Fruit fly (Drosophila melanogaster): ENCODE results near the gene CG4367.

Gene CG4367

DNA sequence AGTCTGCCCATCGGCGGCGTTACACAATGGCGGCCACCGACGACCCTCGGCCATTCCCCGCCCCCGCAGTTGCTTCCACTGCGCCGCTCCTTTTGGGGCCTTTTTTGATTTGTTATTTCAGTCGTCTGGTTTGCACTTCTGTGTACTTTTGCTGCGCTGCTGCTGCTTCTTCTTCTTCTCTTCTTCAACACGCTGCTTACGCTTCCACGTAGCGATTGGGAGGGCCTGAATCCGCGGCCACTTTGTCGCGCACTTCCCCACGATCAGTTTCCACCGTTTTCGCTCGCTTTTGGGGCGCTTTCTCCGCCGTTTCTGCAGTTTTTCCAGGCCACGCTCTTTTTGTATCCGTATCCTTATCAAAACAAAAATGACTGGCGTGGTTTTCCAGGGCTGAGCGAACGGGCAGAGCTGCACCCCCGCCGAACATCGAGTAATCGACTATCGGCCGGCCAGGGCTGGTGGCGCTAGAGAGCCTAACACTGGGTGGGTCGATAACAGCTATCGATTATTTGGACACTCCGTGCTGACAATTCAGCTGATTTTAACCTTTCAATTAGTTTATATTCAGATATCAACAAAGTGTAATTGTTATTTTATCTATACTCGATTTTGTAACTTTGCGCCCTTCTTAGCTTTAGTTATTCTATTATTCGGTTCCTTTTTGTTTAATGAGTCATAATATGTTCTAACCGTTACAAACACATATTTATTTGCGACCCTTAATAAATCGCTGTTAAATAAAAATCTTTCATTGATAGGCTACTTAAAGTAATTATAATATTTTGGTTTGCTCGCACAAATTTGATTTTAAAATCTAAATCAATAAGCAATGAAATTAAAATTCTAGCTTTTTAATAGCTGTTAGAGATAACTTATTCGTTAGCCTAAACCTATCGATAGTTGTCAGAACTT lies 23.1 kb upstream of the CG4367 start, which contains the start of the genes CG4360 and Sirt2 (continued):
- no peak for TF ChIP-seq CG17328 (GFP tag; IDR thresholded peaks at IDR 0.05)
- peak; percentile 81 for TF ChIP-seq CG4617 (GFP tag; optimal IDR thresholded peaks at IDR 0.05; ENCODE audit: borderline replicate concordance)
- no peak for TF ChIP-seq pan (optimal IDR thresholded peaks at IDR 0.05)
- TF ChIP-seq pan (GFP tag; optimal IDR thresholded peaks at IDR 0.05 in 1 of 2, IDR thresholded peaks at IDR 0.05 in 1 of 2), result peak in 1 of 2 experiments; percentile 33
- TF ChIP-seq CG15696 (tag; optimal IDR thresholded peaks at IDR 0.05), result peak; percentile 6
- TF ChIP-seq abd-A (tag; optimal IDR thresholded peaks at IDR 0.05), result no peak
- TF ChIP-seq CG13287 (GFP tag; IDR thresholded peaks at IDR 0.05; ENCODE audit: partially characterized antibody), result peak; percentile 72
- TF ChIP-seq CG1529 (GFP tag; optimal IDR thresholded peaks at IDR 0.05), result no peak
- TF ChIP-seq CG6854 (GFP tag; optimal IDR thresholded peaks at IDR 0.05), result no peak
- no peak for TF ChIP-seq CG1603 (tag; optimal IDR thresholded peaks at IDR 0.05)
- no peak for TF ChIP-seq cato (GFP tag; optimal IDR thresholded peaks at IDR 0.05; ENCODE audit: borderline replicate concordance)
- 0 out of 4 replicates have a peak, but pooled peaks have one; percentile 59 for TF ChIP-seq chinmo (GFP tag; IDR thresholded peaks at IDR 0.05; ENCODE audit: partially characterized antibody)
- TF ChIP-seq sens-2 (GFP tag; IDR thresholded peaks at IDR 0.05), result no peak
- TF ChIP-seq CG10462 (GFP tag; optimal IDR thresholded peaks at IDR 0.05), result no peak
- no peak for TF ChIP-seq Ravus (GFP tag; IDR thresholded peaks at IDR 0.05)
- TF ChIP-seq Lpt (GFP tag; optimal IDR thresholded peaks at IDR 0.05), result no peak
- TF ChIP-seq z (GFP tag; IDR thresholded peaks at IDR 0.05), result no peak
- peak; percentile 23 for TF ChIP-seq CG12155 (GFP tag; optimal IDR thresholded peaks at IDR 0.05)
- TF ChIP-seq crp (GFP tag; optimal IDR thresholded peaks at IDR 0.05), result peak in 1 of 2 experiments; percentile 64
- no peak for TF ChIP-seq pnt (GFP tag; optimal IDR thresholded peaks at IDR 0.05)
- no peak for TF ChIP-seq esg (GFP tag; conservative IDR thresholded peaks at IDR 0.05)
- TF ChIP-seq CG16779 (GFP tag; IDR thresholded peaks at IDR 0.05), result 0 out of 2 replicates have a peak, but pooled peaks have one; percentile 50
- no peak for TF ChIP-seq exex (tag; optimal IDR thresholded peaks at IDR 0.05)
- TF ChIP-seq CG12299 (tag; optimal IDR thresholded peaks at IDR 0.05), result peak; percentile 24
- TF ChIP-seq Hr3 (GFP tag; optimal IDR thresholded peaks at IDR 0.05), result peak; percentile 6
- TF ChIP-seq CG10366 (GFP tag; IDR thresholded peaks at IDR 0.05), result peak; percentile 33; the same call in 1 of the 2 replicates
- no peak for TF ChIP-seq CG5180 (GFP tag; optimal IDR thresholded peaks at IDR 0.05)
- peak; percentile 47 for TF ChIP-seq ERR (GFP tag; optimal IDR thresholded peaks at IDR 0.05)
- peak; percentile 28 for TF ChIP-seq CG3163 (GFP tag; optimal IDR thresholded peaks at IDR 0.05)
- TF ChIP-seq tx (GFP tag; optimal IDR thresholded peaks at IDR 0.05), result peak; percentile 24
- peak; percentile 34 for TF ChIP-seq NC2β (GFP tag; optimal IDR thresholded peaks at IDR 0.05)
- TF ChIP-seq oc (tag; optimal IDR thresholded peaks at IDR 0.05), result no peak
- no peak for TF ChIP-seq tio (GFP tag; optimal IDR thresholded peaks at IDR 0.05)
- TF ChIP-seq pfk (GFP tag; optimal IDR thresholded peaks at IDR 0.05), result no peak
- no peak for TF ChIP-seq CG1647 (GFP tag; optimal IDR thresholded peaks at IDR 0.05)
- TF ChIP-seq Dll (GFP tag; IDR thresholded peaks at IDR 0.05; ENCODE audit: partially characterized antibody), result peak; percentile 65; the same call in 2 of the 4 replicates
- TF ChIP-seq her (GFP tag; optimal IDR thresholded peaks at IDR 0.05), result peak; percentile 50
- peak; percentile 92 for TF ChIP-seq CG7963 (GFP tag; IDR thresholded peaks at IDR 0.05; ENCODE audit: partially characterized antibody)
- peak; percentile 49 for TF ChIP-seq maf-S (GFP tag; optimal IDR thresholded peaks at IDR 0.05)
- peak; percentile 91 for TF ChIP-seq hb (GFP tag; IDR thresholded peaks at IDR 0.05; ENCODE audit: partially characterized antibody)
- TF ChIP-seq chm (GFP tag; IDR thresholded peaks at IDR 0.05), result peak; percentile 57; the same call in 1 of the 2 replicates
- TF ChIP-seq CG9215 (GFP tag; IDR thresholded peaks at IDR 0.05), result peak; percentile 46
- TF ChIP-seq CG14860 (GFP tag; IDR thresholded peaks at IDR 0.05; ENCODE audit: partially characterized antibody), result peak; percentile 85
- peak; percentile 28 for TF ChIP-seq E2f2 (GFP tag; IDR thresholded peaks at IDR 0.05)
- TF ChIP-seq Max (GFP tag; optimal IDR thresholded peaks at IDR 0.05), result peak; percentile 76
- peak; percentile 78 for TF ChIP-seq CG34422 (GFP tag; IDR thresholded peaks at IDR 0.05)
- no peak for TF ChIP-seq CG12071 (GFP tag; optimal IDR thresholded peaks at IDR 0.05)
- peak; percentile 11 for TF ChIP-seq CG18619 (GFP tag; optimal IDR thresholded peaks at IDR 0.05)
